Worm (Caenorhabditis elegans) whole organism, L4 larva: ENCODE measurements around the gene Y67D8B.2.

ENCODE experiments used
- F26F4.8 ChIP-seq: fragments of 200-800 bp; sonication (Bioruptor generic); conservative IDR thresholded peaks from 2 replicates; pipeline ENCODE4 v1.3.6; 2022; ENCODE audit warnings: missing genetic modification characterization, missing compliant biosample characterization
- F37D6.2 ChIP-seq: sonication (generic microtip); optimal IDR thresholded peaks from 2 replicates; lab custom pipeline; 2016; ENCODE audit warnings: mild to moderate bottlenecking, missing genetic modification characterization, missing compliant biosample characterization
- F44E2.7 ChIP-seq: fragments of 200-800 bp; sonication (Bioruptor generic); IDR thresholded peaks from 2 replicates; pipeline ENCODE4 v2.1.2; 2022; ENCODE audit warnings: missing genetic modification characterization, missing compliant biosample characterization
- T26A8.4 ChIP-seq: fragments of 200-800 bp; sonication (Bioruptor generic); IDR thresholded peaks from 2 replicates; pipeline ENCODE4 v1.3.6; 2022; ENCODE audit warnings: missing genetic modification characterization, missing compliant biosample characterization
- Y48G9A.11 ChIP-seq: fragments of 200-800 bp; sonication (Bioruptor generic); IDR thresholded peaks from 2 replicates; pipeline ENCODE4 v1.3.6; 2022; ENCODE audit warnings: missing genetic modification reagents, missing genetic modification characterization, missing compliant biosample characterization
- ZK337.2 ChIP-seq: fragments of 200-800 bp; sonication (Bioruptor generic); IDR thresholded peaks from 2 replicates; pipeline ENCODE4 v1.3.6; 2022; ENCODE audit warnings: missing genetic modification reagents, missing genetic modification characterization, missing compliant biosample characterization
- aha-1 ChIP-seq: fragments of 150-350 bp; peaks from one replicate; lab custom pipeline; 2014; ENCODE audit warnings: missing biosample characterization, missing genetic modification characterization
- aly-2 ChIP-seq: sonication (generic microtip); optimal IDR thresholded peaks from 2 replicates; lab custom pipeline; 2018; ENCODE audit warnings: missing biosample characterization, missing genetic modification characterization
- attf-4 ChIP-seq: sonication (generic microtip); optimal IDR thresholded peaks from 3 replicates; lab custom pipeline; 2017; ENCODE audit warnings: missing biosample characterization, missing genetic modification characterization
- ceh-20 ChIP-seq: fragments of 200-800 bp; sonication (Bioruptor generic); IDR thresholded peaks from 2 replicates; pipeline ENCODE4 v1.3.6; 2022; ENCODE audit warnings: missing genetic modification reagents, missing genetic modification characterization, missing compliant biosample characterization
- ceh-28 ChIP-seq: fragments of 150-350 bp; optimal IDR thresholded peaks from 2 replicates; lab custom pipeline; 2014; ENCODE audit warnings: missing biosample characterization, missing genetic modification reagents, missing genetic modification characterization
- ceh-82 ChIP-seq: sonication (generic microtip); optimal IDR thresholded peaks from 2 replicates; lab custom pipeline; 2017; ENCODE audit warnings: missing biosample characterization, missing genetic modification characterization
- cey-2 ChIP-seq: sonication (generic microtip); optimal IDR thresholded peaks from 3 replicates; lab custom pipeline; 2017; ENCODE audit warnings: missing genetic modification characterization, mild to moderate bottlenecking, missing compliant biosample characterization, antibody characterized with exemption, borderline replicate concordance; ENCODE audit not compliant: insufficient read depth
- ctbp-1 ChIP-seq: fragments of 200-800 bp; sonication (Bioruptor generic); IDR thresholded peaks from 2 replicates; pipeline ENCODE4 v1.3.6; 2022; ENCODE audit warnings: missing genetic modification reagents, missing genetic modification characterization, missing compliant biosample characterization
- daf-16 ChIP-seq, 3 experiments: sonication (generic microtip); optimal IDR thresholded peaks; 2 replicates each; lab custom pipeline; 2016 to 2017; ENCODE audit warnings: missing genetic modification characterization in 3 of 3, missing genetic modification reagents in 3 of 3, mild to moderate bottlenecking in 2 of 3, missing compliant biosample characterization in 2 of 3, missing biosample characterization in 1 of 3, moderate library complexity in 1 of 3
- daf-19 ChIP-seq: fragments of 200-800 bp; sonication (Bioruptor generic); conservative IDR thresholded peaks from 2 replicates; pipeline ENCODE4 v1.3.6; 2022; ENCODE audit warnings: missing genetic modification characterization, missing compliant biosample characterization
- daf-8 ChIP-seq: fragments of 200-800 bp; sonication (Bioruptor generic); IDR thresholded peaks from 2 replicates; pipeline ENCODE4 v1.3.6; 2022; ENCODE audit warnings: missing genetic modification characterization, missing compliant biosample characterization
- dmd-8 ChIP-seq: fragments of 200-800 bp; sonication (Bioruptor generic); IDR thresholded peaks from 2 replicates; pipeline ENCODE4 v1.3.6; 2022; ENCODE audit warnings: missing genetic modification characterization, missing compliant biosample characterization
- egl-27 ChIP-seq: sonication (generic microtip); optimal IDR thresholded peaks from 3 replicates; lab custom pipeline; 2017; ENCODE audit warnings: missing biosample characterization, missing genetic modification reagents, missing genetic modification characterization
- egl-43 ChIP-seq: fragments of 200-800 bp; sonication (Bioruptor generic); IDR thresholded peaks from 2 replicates; pipeline ENCODE4 v1.3.6; 2022; ENCODE audit warnings: missing genetic modification reagents, missing genetic modification characterization, missing compliant biosample characterization
- fos-1 ChIP-seq: fragments of 150-350 bp; optimal IDR thresholded peaks from 2 replicates; lab custom pipeline; 2014; ENCODE audit warnings: missing biosample characterization, missing genetic modification characterization
- hif-1 ChIP-seq, 2 experiments: sonication (generic microtip); optimal IDR thresholded peaks; 2 replicates each; lab custom pipeline; 2016 to 2017; ENCODE audit warnings: missing compliant biosample characterization in 2 of 2, missing genetic modification characterization in 2 of 2, missing genetic modification reagents in 2 of 2, missing genotype in 2 of 2, mild to moderate bottlenecking in 1 of 2
- hmg-1.1 ChIP-seq: fragments of 200-800 bp; sonication (Bioruptor generic); IDR thresholded peaks from 2 replicates; pipeline ENCODE4 v1.3.6; 2022; ENCODE audit warnings: missing genetic modification reagents, missing genetic modification characterization, missing compliant biosample characterization
- lim-7 ChIP-seq: fragments of 200-800 bp; sonication (Bioruptor generic); IDR thresholded peaks from 2 replicates; pipeline ENCODE4 v1.3.6; 2022; ENCODE audit warnings: missing genetic modification characterization, missing compliant biosample characterization
- lin-1 ChIP-seq: fragments of 200-800 bp; sonication (Bioruptor generic); IDR thresholded peaks from 2 replicates; pipeline ENCODE4 v1.3.6; 2022; ENCODE audit warnings: missing genetic modification reagents, missing genetic modification characterization, missing compliant biosample characterization
- lin-15B ChIP-seq: fragments of 150-350 bp; sonication (generic microtip); optimal IDR thresholded peaks from 3 replicates; lab custom pipeline; 2014; ENCODE audit warnings: missing biosample characterization, missing genetic modification characterization
- lin-29 ChIP-seq: fragments of 200-800 bp; sonication (Bioruptor generic); IDR thresholded peaks from 2 replicates; pipeline ENCODE4 v1.3.6; 2022; ENCODE audit warnings: missing genetic modification reagents, missing genetic modification characterization, missing compliant biosample characterization
- lin-38 ChIP-seq: fragments of 200-800 bp; sonication (Bioruptor generic); IDR thresholded peaks from 2 replicates; pipeline ENCODE4 v1.3.6; 2022; ENCODE audit warnings: missing genetic modification reagents, missing genetic modification characterization, missing compliant biosample characterization
- lin-39 ChIP-seq: fragments of 150-350 bp; optimal IDR thresholded peaks from 2 replicates; lab custom pipeline; 2014; ENCODE audit warnings: missing biosample characterization, missing genetic modification reagents, missing genetic modification characterization
- lir-3 ChIP-seq: sonication (generic microtip); optimal IDR thresholded peaks from 2 replicates; lab custom pipeline; 2016; ENCODE audit warnings: mild to moderate bottlenecking, missing genetic modification characterization, missing compliant biosample characterization
- madf-5 ChIP-seq, 2 experiments: fragments of 200-800 bp; sonication (Bioruptor generic); IDR thresholded peaks; 2 replicates each; pipeline ENCODE4 v1.3.6; 2022; ENCODE audit warnings: missing compliant biosample characterization in 2 of 2, missing genetic modification characterization in 2 of 2
- madf-9 ChIP-seq: fragments of 200-800 bp; sonication (Bioruptor generic); conservative IDR thresholded peaks from 2 replicates; pipeline ENCODE4 v1.3.6; 2022; ENCODE audit warnings: missing genetic modification reagents, missing genetic modification characterization, missing compliant biosample characterization
- mdl-1 ChIP-seq, 2 experiments: fragments of 150-350 bp in 1 of 2; sonication (generic microtip) in 1 of 2; optimal IDR thresholded peaks; 2 replicates each; lab custom pipeline; 2014 to 2017; ENCODE audit warnings: missing biosample characterization in 2 of 2, missing genetic modification characterization in 2 of 2
- mdt-29 ChIP-seq: fragments of 200-800 bp; sonication (Bioruptor generic); IDR thresholded peaks from 2 replicates; pipeline ENCODE4 v1.3.6; 2022; ENCODE audit warnings: missing genetic modification reagents, missing genetic modification characterization, missing compliant biosample characterization
- nhr-10 ChIP-seq: fragments of 150-350 bp; optimal IDR thresholded peaks from 2 replicates; lab custom pipeline; 2014; ENCODE audit warnings: missing biosample characterization, missing genetic modification characterization
- nhr-11 ChIP-seq: fragments of 150-350 bp; optimal IDR thresholded peaks from 2 replicates; lab custom pipeline; 2014; ENCODE audit warnings: missing biosample characterization, missing genetic modification characterization
- nhr-111 ChIP-seq: fragments of 200-800 bp; sonication (Bioruptor generic); optimal IDR thresholded peaks from 2 replicates; lab custom pipeline; 2018; ENCODE audit warnings: mild to moderate bottlenecking, missing genetic modification characterization, missing compliant biosample characterization
- nhr-6 ChIP-seq: fragments of 150-350 bp; optimal IDR thresholded peaks from 2 replicates; lab custom pipeline; 2014; ENCODE audit warnings: missing biosample characterization, missing genetic modification characterization
- pha-4 ChIP-seq, 2 experiments: fragments of 150-350 bp in 1 of 2; fragments of 200-800 bp in 1 of 2; sonication (Bioruptor generic) in 1 of 2; IDR thresholded peaks in 1 of 2; optimal IDR thresholded peaks in 1 of 2; 2 replicates each; pipeline versions ENCODE4 v1.3.6 to Lab custom; 2014 to 2022; ENCODE audit warnings: missing genetic modification characterization in 2 of 2, missing genetic modification reagents in 2 of 2, missing biosample characterization in 1 of 2, missing compliant biosample characterization in 1 of 2
- set-16 ChIP-seq: fragments of 200-800 bp; sonication (Bioruptor generic); IDR thresholded peaks from 2 replicates; pipeline ENCODE4 v1.3.6; 2022; ENCODE audit warnings: missing genetic modification reagents, missing genetic modification characterization, missing compliant biosample characterization
- snpc-1.2 ChIP-seq: fragments of 200-800 bp; sonication (Bioruptor generic); IDR thresholded peaks from 2 replicates; pipeline ENCODE4 v1.3.6; 2022; ENCODE audit warnings: missing genetic modification reagents, missing genetic modification characterization, missing compliant biosample characterization
- spr-1 ChIP-seq: sonication (generic microtip); optimal IDR thresholded peaks from 2 replicates; lab custom pipeline; 2016; ENCODE audit warnings: mild to moderate bottlenecking, missing genetic modification characterization, missing compliant biosample characterization
- tag-97 ChIP-seq: fragments of 200-800 bp; sonication (Bioruptor generic); IDR thresholded peaks from 2 replicates; pipeline ENCODE4 v1.3.6; 2022; ENCODE audit warnings: missing genetic modification characterization, missing compliant biosample characterization
- unc-130 ChIP-seq: sonication (generic microtip); optimal IDR thresholded peaks from 2 replicates; lab custom pipeline; 2016; ENCODE audit warnings: missing genetic modification reagents, missing genetic modification characterization, missing compliant biosample characterization
- unc-62 ChIP-seq, 3 experiments: fragments of 150-350 bp in 1 of 3; sonication (generic microtip); optimal IDR thresholded peaks in 2 of 3; peaks in 1 of 3; 1 replicate in 1 of 3; 2 replicates in 2 of 3; lab custom pipeline; 2014 to 2017; ENCODE audit warnings: missing biosample characterization in 3 of 3, missing genetic modification characterization in 3 of 3, missing genetic modification reagents in 3 of 3, missing genotype in 1 of 3
- vab-7 ChIP-seq: fragments of 200-800 bp; sonication (Bioruptor generic); IDR thresholded peaks from 2 replicates; pipeline ENCODE4 v1.3.6; 2022; ENCODE audit warnings: missing genetic modification reagents, missing genetic modification characterization, missing compliant biosample characterization
- zfp-2 ChIP-seq: sonication (generic microtip); optimal IDR thresholded peaks from 2 replicates; lab custom pipeline; 2016; ENCODE audit warnings: mild to moderate bottlenecking, missing genetic modification characterization, missing compliant biosample characterization
- ztf-11 ChIP-seq: fragments of 150-350 bp; optimal IDR thresholded peaks from 2 replicates; lab custom pipeline; 2014; ENCODE audit warnings: missing biosample characterization, missing genetic modification characterization
- ztf-7 ChIP-seq: fragments of 150-350 bp; optimal IDR thresholded peaks from 2 replicates; lab custom pipeline; 2014; ENCODE audit warnings: missing biosample characterization, missing genetic modification characterization

Y67D8B.2 gene

ce11 chrIV:3165365-3165764, 26.0 kb downstream of the Y67D8B.2 start:
- TF ChIP-seq ceh-82 (tag; lab: Kevin White, UChicago) (no peak), zfp-2 (tag; lab: Kevin White, UChicago) (no peak), vab-7 (no peak), daf-19 (no peak), dmd-8 (GFP tag; lab: Robert Waterston, UW) (no peak), aly-2 (no peak), fos-1 (tag; lab: Kevin White, UChicago) (no peak), unc-130 (GFP tag; lab: Kevin White, UChicago) (no peak), cey-2 (tag; lab: Kevin White, UChicago) (no peak), aha-1 (tag; lab: Kevin White, UChicago) (no peak), lim-7 (GFP tag; lab: Robert Waterston, UW) (no peak)

ce11 chrIV:3163562-3163961, 27.8 kb downstream of the Y67D8B.2 start:
- TF ChIP-seq F44E2.7 (GFP tag; lab: Robert Waterston, UW) (no peak), tag-97 (GFP tag; lab: Robert Waterston, UW) (no peak), madf-9 (GFP tag; lab: Robert Waterston, UW) (no peak), set-16 (GFP tag; lab: Robert Waterston, UW) (peak; percentile 81), attf-4 (tag; lab: Kevin White, UChicago) (no peak), F26F4.8 (no peak), F37D6.2 (tag; lab: Kevin White, UChicago) (no peak), mdt-29 (GFP tag; lab: Robert Waterston, UW) (no peak), snpc-1.2 (GFP tag; lab: Robert Waterston, UW) (no peak), nhr-6 (tag; lab: Kevin White, UChicago) (peak; percentile 10), egl-27 (no peak), madf-5 (GFP tag; IDR thresholded peaks at IDR 0.05; lab: Robert Waterston, UW) (no peak), ceh-28 (tag; lab: Kevin White, UChicago) (no peak), hif-1 (tag; optimal IDR thresholded peaks at IDR 0.05; lab: Kevin White, UChicago) (peak in 1 of 2 experiments; percentile 3), lin-29 (GFP tag; lab: Robert Waterston, UW) (no peak), egl-43 (GFP tag; lab: Robert Waterston, UW) (peak; percentile 53; the same call in 1 of the 2 replicates), nhr-11 (tag; lab: Kevin White, UChicago) (no peak), daf-16 (GFP tag; optimal IDR thresholded peaks at IDR 0.05; lab: Kevin White, UChicago) (peak in 1 of 2 experiments; percentile 12), daf-16 (tag; optimal IDR thresholded peaks at IDR 0.05; lab: Kevin White, UChicago) (no peak), ZK337.2 (no peak), ceh-20 (GFP tag; lab: Robert Waterston, UW) (peak; percentile 52; the same call in 1 of the 2 replicates), lin-39 (tag; lab: Kevin White, UChicago) (no peak), lin-1 (no peak), pha-4 (GFP tag; IDR thresholded peaks at IDR 0.05; lab: Robert Waterston, UW) (no peak; the same call in 1 of the 2 replicates), pha-4 (tag; optimal IDR thresholded peaks at IDR 0.05; lab: Kevin White, UChicago) (no peak), ctbp-1 (GFP tag; lab: Robert Waterston, UW) (peak; percentile 66), hmg-1.1 (peak; percentile 56), lin-15B (tag; lab: Kevin White, UChicago) (no peak), ceh-82 (tag; lab: Kevin White, UChicago) (no peak), nhr-111 (GFP tag; lab: Kevin White, UChicago) (no peak), T26A8.4 (GFP tag; lab: Robert Waterston, UW) (no peak), unc-62 (GFP tag; optimal IDR thresholded peaks at IDR 0.05 in 1 of 2; lab: Kevin White, UChicago) (peak in 1 of 2 experiments; percentile 87), unc-62 (tag; optimal IDR thresholded peaks at IDR 0.05; lab: Kevin White, UChicago) (no peak), ztf-7 (tag; lab: Kevin White, UChicago) (no peak), lir-3 (tag; lab: Kevin White, UChicago) (no peak), mdl-1 (tag; optimal IDR thresholded peaks at IDR 0.05; lab: Kevin White, UChicago) (peak in 1 of 2 experiments; percentile 10), nhr-10 (tag; lab: Kevin White, UChicago) (no peak), spr-1 (tag; lab: Kevin White, UChicago) (no peak), Y48G9A.11 (GFP tag; lab: Robert Waterston, UW) (no peak), daf-8 (GFP tag; lab: Robert Waterston, UW) (no peak), cey-2 (tag; lab: Kevin White, UChicago) (no peak), lin-38 (no peak), ztf-11 (no peak), zfp-2 (tag; lab: Kevin White, UChicago) (no peak)
